Worm (Caenorhabditis elegans): ENCODE results near the gene sru-19.

DNA sequence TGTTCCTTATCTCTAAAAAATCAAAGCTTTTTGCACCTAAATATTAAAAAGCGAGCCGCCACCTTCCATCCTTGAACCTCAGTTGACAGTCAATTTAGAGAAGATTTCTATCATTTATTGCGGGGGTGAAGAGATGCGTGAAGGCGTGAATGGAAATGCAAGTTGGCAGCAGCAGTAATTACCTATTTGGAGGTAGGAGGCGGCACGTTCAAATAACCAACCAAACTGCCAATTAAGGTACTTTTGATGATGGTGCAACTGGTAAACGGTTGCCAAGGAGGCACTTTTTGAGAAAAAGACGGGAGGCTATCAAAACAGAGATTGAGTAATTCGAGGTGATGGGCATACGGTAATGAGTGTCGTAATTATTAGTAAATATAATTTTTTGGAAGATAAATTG lies 38.0 kb downstream of the sru-19 start:
- TF ChIP-seq ceh-31 (tag; optimal IDR thresholded peaks at IDR 0.05) (no peak), pat-9 (tag; optimal IDR thresholded peaks at IDR 0.05) (no peak)
